Worm (Caenorhabditis elegans) whole organism, early embryonic: ENCODE results near the gene srlf-17.

Experiments used
- B0310.2 ChIP-seq: sonication (generic microtip); optimal IDR thresholded peaks from 2 replicates; lab custom pipeline; 2016; ENCODE audit warnings: mild to moderate bottlenecking, missing genetic modification characterization, missing compliant biosample characterization
- F13C5.2 ChIP-seq: sonication (generic microtip); optimal IDR thresholded peaks from 2 replicates; lab custom pipeline; 2017; ENCODE audit warnings: mild to moderate bottlenecking, missing genetic modification characterization, inconsistent platforms, missing compliant biosample characterization
- aly-1 ChIP-seq: sonication (generic microtip); optimal IDR thresholded peaks from 2 replicates; lab custom pipeline; 2016; ENCODE audit warnings: missing genetic modification characterization, missing compliant biosample characterization
- ama-1 ChIP-seq: fragments of 150-350 bp; optimal IDR thresholded peaks from 2 replicates; lab custom pipeline; 2014
- ceh-13 ChIP-seq: fragments of 200-800 bp; sonication (Bioruptor generic); optimal IDR thresholded peaks from 2 replicates; lab custom pipeline; 2018; ENCODE audit warnings: mild to moderate bottlenecking, missing genetic modification characterization, missing compliant biosample characterization
- ceh-36 ChIP-seq: sonication (generic microtip); optimal IDR thresholded peaks from 2 replicates; lab custom pipeline; 2016; ENCODE audit warnings: missing genetic modification characterization, inconsistent platforms, missing compliant biosample characterization
- ets-7 ChIP-seq: sonication (generic microtip); optimal IDR thresholded peaks from 2 replicates; lab custom pipeline; 2016; ENCODE audit warnings: missing genotype, missing genetic modification characterization, missing compliant biosample characterization
- flt-1 ChIP-seq: fragments of 200-800 bp; sonication (Bioruptor generic); IDR thresholded peaks from 2 replicates; pipeline ENCODE4 v1.3.6; 2022; ENCODE audit warnings: missing genetic modification characterization, missing compliant biosample characterization
- hmbx-1 ChIP-seq: sonication (generic microtip); optimal IDR thresholded peaks from 2 replicates; lab custom pipeline; 2016; ENCODE audit warnings: mild to moderate bottlenecking, missing genetic modification characterization, missing compliant biosample characterization
- hmg-4 ChIP-seq: fragments of 200-800 bp; sonication (Bioruptor generic); optimal IDR thresholded peaks from 2 replicates; lab custom pipeline; 2018; ENCODE audit warnings: mild to moderate bottlenecking, missing genetic modification characterization, missing compliant biosample characterization
- hnd-1 ChIP-seq: sonication (generic microtip); optimal IDR thresholded peaks from 2 replicates; lab custom pipeline; 2016; ENCODE audit warnings: missing genetic modification characterization, missing compliant biosample characterization
- pes-1 ChIP-seq: fragments of 200-800 bp; sonication (Bioruptor generic); IDR thresholded peaks from 2 replicates; pipeline ENCODE4 v1.3.6; 2022; ENCODE audit warnings: missing genetic modification reagents, missing genetic modification characterization, missing compliant biosample characterization
- scrt-1 ChIP-seq: fragments of 200-800 bp; sonication (Bioruptor generic); IDR thresholded peaks from 2 replicates; pipeline ENCODE4 v1.3.6; 2022; ENCODE audit warnings: missing genetic modification characterization, missing compliant biosample characterization
- sea-1 ChIP-seq: fragments of 200-800 bp; sonication (Bioruptor generic); conservative IDR thresholded peaks from 2 replicates; pipeline ENCODE4 v1.3.6; 2022; ENCODE audit warnings: missing genetic modification characterization, missing compliant biosample characterization
- tbx-11 ChIP-seq: fragments of 200-800 bp; sonication (Bioruptor generic); IDR thresholded peaks from 2 replicates; pipeline ENCODE4 v1.3.6; 2022; ENCODE audit warnings: missing genetic modification characterization, missing compliant biosample characterization
- tbx-37 ChIP-seq: fragments of 200-800 bp; sonication (Bioruptor generic); conservative IDR thresholded peaks from 2 replicates; pipeline ENCODE4 v1.3.6; 2022; ENCODE audit warnings: missing genetic modification reagents, missing genetic modification characterization, missing compliant biosample characterization
- tra-4 ChIP-seq: sonication (generic microtip); optimal IDR thresholded peaks from 2 replicates; lab custom pipeline; 2017; ENCODE audit warnings: missing genetic modification characterization, missing compliant biosample characterization

Gene srlf-17

DNA sequence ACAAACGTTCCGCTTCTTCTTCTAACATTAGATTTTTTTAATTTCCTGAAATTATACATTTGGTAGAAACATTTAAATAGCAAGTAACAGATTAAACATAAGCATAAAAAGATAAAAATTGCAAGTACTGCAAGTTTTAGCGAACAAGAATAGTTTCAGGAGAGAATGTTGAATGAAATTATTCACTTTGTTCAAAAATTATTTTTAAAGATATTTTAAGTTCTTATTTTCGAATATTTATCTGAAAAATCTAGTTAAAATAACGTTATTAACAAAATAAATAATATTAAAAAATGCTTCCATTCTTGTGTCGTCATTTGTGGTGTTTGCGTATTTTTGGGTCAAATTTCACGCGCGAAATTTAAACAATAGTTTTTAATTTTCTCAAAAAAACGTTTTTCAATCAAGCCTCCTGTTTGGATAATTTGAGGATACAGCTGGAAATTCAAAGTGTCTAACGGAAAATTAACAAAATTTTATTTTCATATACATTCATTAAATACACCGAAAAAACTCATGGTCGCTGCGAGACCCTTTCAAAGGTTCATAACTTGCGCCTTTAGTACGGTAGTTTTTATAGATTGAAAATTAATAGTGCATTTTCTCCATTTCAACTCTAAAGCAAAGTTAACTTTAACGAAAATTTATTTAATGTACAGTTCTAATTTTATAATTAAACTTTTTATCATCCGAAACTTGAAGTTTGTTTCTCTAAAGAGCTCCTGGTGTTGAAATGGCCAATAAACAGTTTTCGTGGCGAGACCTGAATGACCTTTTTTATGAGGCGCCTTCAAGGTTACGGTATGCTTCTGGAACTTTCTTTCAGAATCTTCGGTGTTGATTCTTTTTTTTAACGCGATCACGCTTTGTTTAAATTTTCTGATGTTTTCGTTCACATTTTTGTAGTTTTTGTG, 40.1 kb upstream of the srlf-17 start, which contains the start of gene skih-2:
skih-2 (minus strand) TSS at position 51 of the 914 bp plus-strand sequence.
- TF ChIP-seq hmg-4 (GFP tag; lab: Kevin White, UChicago): no peak
- TF ChIP-seq ceh-36 (tag; lab: Kevin White, UChicago): no peak
- TF ChIP-seq tbx-37 (GFP tag; lab: Robert Waterston, UW): no peak
- TF ChIP-seq flt-1 (GFP tag; lab: Robert Waterston, UW): no peak
- TF ChIP-seq pes-1: no peak
- TF ChIP-seq tra-4 (tag; lab: Kevin White, UChicago): no peak
- TF ChIP-seq ama-1: no peak
- no peak for TF ChIP-seq hnd-1 (tag; lab: Kevin White, UChicago)
- TF ChIP-seq ceh-13 (GFP tag; lab: Kevin White, UChicago): no peak
- TF ChIP-seq aly-1 (tag; lab: Kevin White, UChicago): no peak
- no peak for TF ChIP-seq F13C5.2 (tag; lab: Kevin White, UChicago)
- TF ChIP-seq B0310.2 (tag; lab: Kevin White, UChicago): no peak
- TF ChIP-seq scrt-1 (GFP tag; lab: Robert Waterston, UW): no peak
- no peak for TF ChIP-seq ets-7 (tag; lab: Kevin White, UChicago)
- TF ChIP-seq hmbx-1 (tag; lab: Kevin White, UChicago): no peak
- TF ChIP-seq sea-1 (GFP tag; lab: Robert Waterston, UW): no peak
- no peak for TF ChIP-seq tbx-11

DNA sequence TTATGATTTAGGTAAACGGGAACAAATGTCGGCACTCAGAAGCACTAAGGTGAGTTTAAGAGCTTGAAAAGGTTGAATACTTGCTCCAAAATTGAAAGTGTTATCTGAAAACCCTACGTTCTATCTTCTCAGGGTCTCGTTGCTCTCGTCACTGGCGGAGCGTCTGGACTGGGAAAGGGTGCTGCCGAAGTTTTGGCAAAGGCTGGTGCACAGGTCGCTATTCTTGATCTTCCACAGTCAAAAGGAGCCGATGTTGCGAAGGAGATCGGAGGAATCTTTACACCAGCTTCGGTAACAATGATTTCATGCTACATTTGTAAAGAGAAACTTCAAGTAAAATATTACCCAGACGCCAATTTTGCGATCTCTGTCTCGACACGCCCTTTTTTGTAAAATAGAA, 28.8 kb upstream of the srlf-17 start, which contains the start of gene ard-1:
ard-1 (plus strand) TSS at position 12 of the 400 bp plus-strand sequence.
- TF ChIP-seq scrt-1 (GFP tag; lab: Robert Waterston, UW) (no peak), B0310.2 (tag; lab: Kevin White, UChicago) (peak; percentile 63), ama-1 (peak; percentile 90)

DNA sequence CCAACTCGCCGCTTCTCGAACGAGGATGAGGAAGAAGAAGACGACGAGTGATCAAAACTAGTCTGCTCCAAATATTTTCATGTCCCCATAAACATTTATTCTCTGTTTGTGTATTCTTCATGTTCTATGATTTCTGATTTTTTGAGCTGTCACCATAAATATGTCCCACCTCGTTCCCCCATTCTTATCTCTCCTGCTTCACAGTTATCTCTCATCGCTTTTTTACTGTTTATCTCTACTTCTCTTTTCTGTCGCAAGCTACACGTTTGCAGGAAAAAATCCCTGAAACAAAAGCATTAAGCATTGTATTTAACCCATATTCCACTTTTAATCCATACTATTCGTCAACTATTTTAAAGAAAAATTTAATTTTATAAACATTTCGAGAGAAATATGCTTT, 28.3 kb upstream of the srlf-17 start:
- TF ChIP-seq flt-1 (GFP tag; lab: Robert Waterston, UW) (no peak), ceh-36 (tag; lab: Kevin White, UChicago) (no peak), aly-1 (tag; lab: Kevin White, UChicago) (no peak), scrt-1 (GFP tag; lab: Robert Waterston, UW) (no peak), ceh-13 (GFP tag; lab: Kevin White, UChicago) (no peak), tbx-11 (no peak), tra-4 (tag; lab: Kevin White, UChicago) (no peak), tbx-37 (GFP tag; lab: Robert Waterston, UW) (no peak), hmbx-1 (tag; lab: Kevin White, UChicago) (no peak), hnd-1 (tag; lab: Kevin White, UChicago) (no peak), F13C5.2 (tag; lab: Kevin White, UChicago) (no peak), B0310.2 (tag; lab: Kevin White, UChicago) (no peak), pes-1 (no peak), sea-1 (GFP tag; lab: Robert Waterston, UW) (no peak), ets-7 (tag; lab: Kevin White, UChicago) (no peak), ama-1 (no peak), hmg-4 (GFP tag; lab: Kevin White, UChicago) (no peak)

DNA sequence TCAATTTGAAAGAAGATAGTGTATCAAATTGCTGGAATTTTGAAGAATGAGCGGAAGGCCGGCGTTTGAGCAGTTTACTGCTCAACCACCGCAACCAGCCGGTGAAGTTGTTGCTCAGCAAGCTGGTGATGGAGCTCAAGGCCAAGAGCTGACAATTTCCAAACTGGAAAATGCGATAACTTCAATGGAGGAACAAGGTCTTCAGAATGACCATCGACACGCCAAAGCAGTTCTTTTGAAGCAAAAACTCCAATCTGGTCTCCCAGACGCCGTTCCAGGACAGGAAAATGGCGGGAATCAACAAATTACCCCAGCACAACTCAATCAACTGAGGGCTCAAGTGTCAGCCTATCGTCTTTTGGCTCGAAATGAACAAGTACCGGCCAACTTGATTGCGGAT, 23.5 kb upstream of the srlf-17 start:
- TF ChIP-seq ets-7 (tag; lab: Kevin White, UChicago) (no peak), tbx-11 (no peak), hmbx-1 (tag; lab: Kevin White, UChicago) (no peak), flt-1 (GFP tag; lab: Robert Waterston, UW) (no peak), hnd-1 (tag; lab: Kevin White, UChicago) (no peak), tbx-37 (GFP tag; lab: Robert Waterston, UW) (no peak), tra-4 (tag; lab: Kevin White, UChicago) (no peak), ceh-13 (GFP tag; lab: Kevin White, UChicago) (no peak), sea-1 (GFP tag; lab: Robert Waterston, UW) (no peak)

DNA sequence TGAATTAATAATTGTTTCAGACTA, 23.3 kb upstream of the srlf-17 start, which contains the start of gene swsn-4:
swsn-4 (plus strand) TSS at position 21 of the 24 bp plus-strand sequence.
- TF ChIP-seq ceh-36 (tag; lab: Kevin White, UChicago) (no peak), ama-1 (no peak), tbx-37 (GFP tag; lab: Robert Waterston, UW) (no peak), tbx-11 (no peak), scrt-1 (GFP tag; lab: Robert Waterston, UW) (no peak), ets-7 (tag; lab: Kevin White, UChicago) (no peak), hmg-4 (GFP tag; lab: Kevin White, UChicago) (no peak), flt-1 (GFP tag; lab: Robert Waterston, UW) (no peak), F13C5.2 (tag; lab: Kevin White, UChicago) (no peak), B0310.2 (tag; lab: Kevin White, UChicago) (no peak), hmbx-1 (tag; lab: Kevin White, UChicago) (no peak), ceh-13 (GFP tag; lab: Kevin White, UChicago) (no peak), tra-4 (tag; lab: Kevin White, UChicago) (no peak), sea-1 (GFP tag; lab: Robert Waterston, UW) (no peak), pes-1 (no peak), hnd-1 (tag; lab: Kevin White, UChicago) (no peak), aly-1 (tag; lab: Kevin White, UChicago) (no peak)

DNA sequence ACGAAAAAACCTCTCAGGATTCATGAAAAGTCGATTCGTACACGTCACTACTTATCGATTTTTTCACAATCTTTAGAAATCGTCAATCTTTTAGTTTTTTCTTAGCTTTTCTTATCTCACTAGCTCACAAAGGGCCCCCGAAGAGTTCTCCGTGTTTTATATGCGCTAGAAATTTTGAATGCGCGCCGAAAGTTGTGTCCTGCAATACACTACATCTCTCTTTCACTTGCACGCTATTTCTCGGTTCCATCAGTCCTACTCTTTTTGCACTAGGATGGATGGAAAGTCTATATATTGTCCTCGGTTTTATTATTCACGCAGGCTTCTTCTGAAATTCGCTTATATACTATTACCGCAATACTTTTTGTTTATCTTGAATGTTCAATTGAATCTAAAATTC, 23.1 kb upstream of the srlf-17 start:
- TF ChIP-seq tbx-11 (no peak), flt-1 (GFP tag; lab: Robert Waterston, UW) (no peak), B0310.2 (tag; lab: Kevin White, UChicago) (no peak), pes-1 (no peak), hmbx-1 (tag; lab: Kevin White, UChicago) (no peak)

DNA sequence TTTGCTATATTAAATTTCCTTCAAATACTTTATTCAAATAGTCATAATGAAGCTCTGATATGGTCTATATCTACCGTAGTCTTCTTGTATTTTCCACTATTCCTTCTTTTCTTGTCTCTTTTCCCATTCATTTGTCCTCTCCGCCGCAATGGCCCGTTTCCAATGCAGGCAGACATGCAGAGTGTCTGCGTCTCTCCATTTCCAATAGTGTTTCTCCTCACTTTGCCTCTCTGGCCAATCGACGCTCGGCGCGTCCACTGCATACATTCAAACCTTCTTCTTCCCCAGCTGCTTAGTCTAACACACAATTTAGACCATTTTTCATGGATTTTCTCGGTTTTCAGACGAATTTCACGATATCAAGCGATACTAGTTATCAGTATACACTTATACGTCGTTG, 22.7 kb upstream of the srlf-17 start:
- TF ChIP-seq F13C5.2 (tag; lab: Kevin White, UChicago) (peak; percentile 6), pes-1 (no peak)
